Worm (Caenorhabditis elegans) whole organism, midembryonic: ENCODE measurements around the gene best-12.

Experiments used
- T22C8.4 ChIP-seq: fragments of 200-800 bp; sonication (Bioruptor generic); IDR thresholded peaks from 2 replicates; pipeline ENCODE4 v1.3.6; 2022; ENCODE audit warnings: missing genetic modification characterization, missing compliant biosample characterization
- cog-1 ChIP-seq: sonication (generic microtip); optimal IDR thresholded peaks from 2 replicates; lab custom pipeline; 2016; ENCODE audit warnings: missing genetic modification characterization, missing compliant biosample characterization
- flt-1 ChIP-seq: fragments of 200-800 bp; sonication (Bioruptor generic); IDR thresholded peaks from 2 replicates; pipeline ENCODE4 v1.3.6; 2022; ENCODE audit warnings: missing genetic modification characterization, missing compliant biosample characterization
- med-1 ChIP-seq: sonication (generic microtip); optimal IDR thresholded peaks from 2 replicates; lab custom pipeline; 2017; ENCODE audit warnings: missing genetic modification characterization, mild to moderate bottlenecking, missing compliant biosample characterization, antibody characterized with exemption, missing genetic modification reagents; ENCODE audit not compliant: insufficient read depth
- ref-1 ChIP-seq: fragments of 200-800 bp; sonication (Bioruptor generic); conservative IDR thresholded peaks from 2 replicates; pipeline ENCODE4 v1.3.6; 2022; ENCODE audit warnings: missing genetic modification reagents, missing genetic modification characterization, missing compliant biosample characterization
- tab-1 ChIP-seq: fragments of 200-800 bp; sonication (Bioruptor generic); IDR thresholded peaks from 2 replicates; pipeline ENCODE4 v1.3.6; 2022; ENCODE audit warnings: missing genetic modification characterization, missing compliant biosample characterization
- ztf-29 ChIP-seq: fragments of 200-800 bp; sonication (Bioruptor generic); IDR thresholded peaks from 2 replicates; pipeline ENCODE4 v1.3.6; 2022; ENCODE audit warnings: missing genetic modification reagents, missing genetic modification characterization, missing compliant biosample characterization

- no peak for TF ChIP-seq med-1 (GFP tag; lab: Kevin White, UChicago)
- TF ChIP-seq tab-1 (GFP tag; lab: Robert Waterston, UW) = no peak
- TF ChIP-seq cog-1 (tag; lab: Kevin White, UChicago) = no peak
- TF ChIP-seq ztf-29 (GFP tag; lab: Robert Waterston, UW) = no peak
- no peak; the same call in 1 of the 2 replicates for TF ChIP-seq flt-1 (GFP tag; lab: Robert Waterston, UW)
- no peak for TF ChIP-seq T22C8.4
- no peak for TF ChIP-seq ref-1 (GFP tag; lab: Robert Waterston, UW)
Measured at ce11 chrV:16042743-16043014, 6.6 kb upstream of the best-12 start.
